Worm (Caenorhabditis elegans) whole organism, L3 larva: Measurements from ENCODE around the gene F15B9.6.

ENCODE experiments used
- daf-12 ChIP-seq: fragments of 150-350 bp; optimal IDR thresholded peaks from 2 replicates; lab custom pipeline; 2014; ENCODE audit warnings: missing biosample characterization, missing genetic modification reagents, missing genetic modification characterization
- jun-1 ChIP-seq: fragments of 150-350 bp; optimal IDR thresholded peaks from 2 replicates; lab custom pipeline; 2014; ENCODE audit warnings: missing biosample characterization, missing genetic modification reagents, missing genetic modification characterization
- pha-4 ChIP-seq: fragments of 150-350 bp; optimal IDR thresholded peaks from 2 replicates; lab custom pipeline; 2014; ENCODE audit warnings: missing biosample characterization, missing genetic modification reagents, missing genetic modification characterization
- unc-39 ChIP-seq: sonication (generic microtip); optimal IDR thresholded peaks from 4 replicates; lab custom pipeline; 2017; ENCODE audit warnings: missing biosample characterization, missing genetic modification characterization
- zag-1 ChIP-seq: fragments of 150-350 bp; optimal IDR thresholded peaks from 2 replicates; lab custom pipeline; 2014; ENCODE audit warnings: missing biosample characterization, missing genetic modification characterization

- no peak for TF ChIP-seq daf-12 (tag; lab: Kevin White, UChicago)
- TF ChIP-seq pha-4 = no peak
- no peak for TF ChIP-seq jun-1
- TF ChIP-seq unc-39 = no peak
- no peak for TF ChIP-seq zag-1 (tag; lab: Kevin White, UChicago)
Measured at ce11 chrV:13009271-13009670, 4.7 kb upstream of the F15B9.6 start.
